Fruit fly (Drosophila melanogaster): ENCODE data around the gene CG11619.

CG11619 gene

DNA sequence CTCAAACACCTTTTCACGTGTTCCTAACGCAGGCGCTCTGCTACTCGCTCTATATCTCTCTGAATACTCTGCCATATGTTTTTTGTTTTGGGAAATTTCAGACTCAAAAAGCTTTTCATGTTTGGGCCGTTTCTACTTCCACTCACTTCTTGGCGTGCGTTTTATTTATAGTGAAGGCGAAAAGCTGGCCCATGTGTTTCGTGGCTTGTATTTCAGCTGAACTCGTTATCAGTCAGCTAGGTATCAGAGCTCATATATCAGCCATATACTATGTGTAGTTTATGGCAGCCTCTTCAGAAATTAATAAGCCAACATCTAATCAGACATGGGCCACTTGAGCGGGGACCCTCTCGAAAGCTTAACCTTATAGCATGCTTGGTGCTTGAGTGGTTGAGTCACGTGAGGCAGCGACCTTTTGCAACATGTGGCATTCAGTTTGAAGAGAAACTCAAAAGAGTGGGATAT is 6.4 kb upstream of the CG11619 start (continued):
- no peak for TF ChIP-seq Atf6 (GFP tag; IDR thresholded peaks at IDR 0.05)
- no peak for TF ChIP-seq Sox102F (GFP tag; optimal IDR thresholded peaks at IDR 0.05)
- no peak for TF ChIP-seq Bteb2 (GFP tag; optimal IDR thresholded peaks at IDR 0.05)
- TF ChIP-seq CG1233 (GFP tag; optimal IDR thresholded peaks at IDR 0.05), result no peak
- no peak for TF ChIP-seq slou (GFP tag; optimal IDR thresholded peaks at IDR 0.05)
- no peak for TF ChIP-seq CG7928 (GFP tag; optimal IDR thresholded peaks at IDR 0.05)
- TF ChIP-seq NfI (GFP tag; optimal IDR thresholded peaks at IDR 0.05), result no peak
- peak; percentile 34; the same call in 1 of the 3 replicates for TF ChIP-seq ci (GFP tag; IDR thresholded peaks at IDR 0.05)
- TF ChIP-seq CG17359 (tag; optimal IDR thresholded peaks at IDR 0.05), result no peak
- TF ChIP-seq CG9215 (GFP tag; IDR thresholded peaks at IDR 0.05), result no peak
- TF ChIP-seq CG10321 (GFP tag; IDR thresholded peaks at IDR 0.05), result 0 out of 2 replicates have a peak, but pooled peaks have one; percentile 5
- no peak for TF ChIP-seq insv (GFP tag; optimal IDR thresholded peaks at IDR 0.05)
- no peak for TF ChIP-seq sens (GFP tag)
- TF ChIP-seq CG17186 (GFP tag; optimal IDR thresholded peaks at IDR 0.05), result no peak
- no peak for TF ChIP-seq CG6254 (GFP tag; optimal IDR thresholded peaks at IDR 0.05)
- no peak for TF ChIP-seq zfh1 (GFP tag; IDR thresholded peaks at IDR 0.05)
- TF ChIP-seq CG16815 (GFP tag; optimal IDR thresholded peaks at IDR 0.05), result no peak
- peak; percentile 47 for TF ChIP-seq CG10543 (GFP tag; optimal IDR thresholded peaks at IDR 0.05)
- TF ChIP-seq gsb-n (tag; optimal IDR thresholded peaks at IDR 0.05), result no peak
- TF ChIP-seq CG13624 (GFP tag; optimal IDR thresholded peaks at IDR 0.05), result peak; percentile 19
- TF ChIP-seq CG17612 (GFP tag; IDR thresholded peaks at IDR 0.05), result no peak
- TF ChIP-seq sd (tag; optimal IDR thresholded peaks at IDR 0.05), result peak; percentile 2
- peak; percentile 45 for TF ChIP-seq Hand (GFP tag; optimal IDR thresholded peaks at IDR 0.05)
- TF ChIP-seq p53 (GFP tag; optimal IDR thresholded peaks at IDR 0.05), result no peak
- TF ChIP-seq Lim3 (GFP tag; IDR thresholded peaks at IDR 0.05), result no peak
- no peak for TF ChIP-seq tin (GFP tag; optimal IDR thresholded peaks at IDR 0.05)
- no peak for TF ChIP-seq CG8478 (optimal IDR thresholded peaks at IDR 0.05)
- TF ChIP-seq dmrt99B (tag; optimal IDR thresholded peaks at IDR 0.05), result no peak
- no peak for TF ChIP-seq Ets65A (GFP tag)
- TF ChIP-seq CG33213 (GFP tag; optimal IDR thresholded peaks at IDR 0.05), result no peak
- TF ChIP-seq jigr1 (GFP tag; IDR thresholded peaks at IDR 0.05), result no peak
- TF ChIP-seq sens-2 (GFP tag; IDR thresholded peaks at IDR 0.05), result no peak
- TF ChIP-seq gem (tag; optimal IDR thresholded peaks at IDR 0.05), result no peak
- TF ChIP-seq CG15269 (tag; optimal IDR thresholded peaks at IDR 0.05), result peak; percentile 24
- no peak for TF ChIP-seq CG11560 (tag; IDR thresholded peaks at IDR 0.05)
- peak; percentile 28; the same call in 1 of the 2 replicates for TF ChIP-seq GATAe (GFP tag; conservative IDR thresholded peaks at IDR 0.05)
- peak; percentile 30 for TF ChIP-seq lab (GFP tag; optimal IDR thresholded peaks at IDR 0.05)
- TF ChIP-seq ttk (GFP tag; IDR thresholded peaks at IDR 0.05), result no peak
- TF ChIP-seq CG34422 (GFP tag; IDR thresholded peaks at IDR 0.05), result no peak; the same call in 2 of the 3 replicates
- TF ChIP-seq CG7963 (GFP tag; IDR thresholded peaks at IDR 0.05; ENCODE audit: partially characterized antibody), result no peak
- TF ChIP-seq CG17802 (tag; optimal IDR thresholded peaks at IDR 0.05), result no peak
- TF ChIP-seq CG3407 (GFP tag; optimal IDR thresholded peaks at IDR 0.05), result no peak
- TF ChIP-seq CG16813 (GFP tag; IDR thresholded peaks at IDR 0.05; ENCODE audit: partially characterized antibody), result no peak
- no peak for TF ChIP-seq H15 (GFP tag; IDR thresholded peaks at IDR 0.05)
- TF ChIP-seq CG8089 (GFP tag; optimal IDR thresholded peaks at IDR 0.05), result no peak
- peak; percentile 83 for TF ChIP-seq Vsx1 (GFP tag; optimal IDR thresholded peaks at IDR 0.05)
- peak; percentile 6 for TF ChIP-seq dm (GFP tag; optimal IDR thresholded peaks at IDR 0.05)
- TF ChIP-seq CG3163 (GFP tag; optimal IDR thresholded peaks at IDR 0.05), result no peak
- TF ChIP-seq CG34376 (GFP tag; optimal IDR thresholded peaks at IDR 0.05), result peak; percentile 81
- no peak for TF ChIP-seq CG11723 (GFP tag; optimal IDR thresholded peaks at IDR 0.05)
- no peak for TF ChIP-seq CG33557 (GFP tag; optimal IDR thresholded peaks at IDR 0.05)
- TF ChIP-seq CG15073 (GFP tag; optimal IDR thresholded peaks at IDR 0.05), result no peak
